Fruit fly (Drosophila melanogaster) whole organism, embryonic: ENCODE data around the gene Crg-1.
A peak's percentile ranks its signal among the peaks of the same experiment; 100 is the strongest.

Experiments
- Atf-2 ChIP-seq: fragments of 200-800 bp; sonication (Bioruptor generic); optimal IDR thresholded peaks from 2 replicates; lab custom pipeline; 2016; ENCODE audit warnings: missing biosample characterization, missing genetic modification characterization
- Blimp-1 ChIP-seq: fragments of 200-800 bp; sonication (Bioruptor generic); optimal IDR thresholded peaks from 3 replicates; lab custom pipeline; 2018; ENCODE audit warnings: missing biosample characterization, missing genetic modification characterization, mild to moderate bottlenecking, moderate library complexity, missing genetic modification reagents
- CG10431 ChIP-seq: fragments of 200-800 bp; sonication (Bioruptor generic); optimal IDR thresholded peaks from 3 replicates; lab custom pipeline; 2018; ENCODE audit warnings: missing biosample characterization, mild to moderate bottlenecking, missing genetic modification characterization
- CG11456 ChIP-seq: fragments of 200-800 bp; sonication (Bioruptor generic); IDR thresholded peaks from 3 replicates; pipeline ENCODE4 v1.3.6; 2022; ENCODE audit warnings: missing biosample characterization, missing genetic modification characterization
- CG11695 ChIP-seq: fragments of 200-800 bp; sonication (Bioruptor generic); IDR thresholded peaks from 3 replicates; pipeline ENCODE4 v1.3.6; 2022; ENCODE audit warnings: missing biosample characterization, missing genetic modification characterization
- CG14050 ChIP-seq: fragments of 200-800 bp; sonication (Bioruptor generic); IDR thresholded peaks from 3 replicates; pipeline ENCODE4 v1.3.6; 2022; ENCODE audit warnings: missing biosample characterization, missing genetic modification characterization
- CG14667 ChIP-seq: fragments of 200-800 bp; sonication (Bioruptor generic); IDR thresholded peaks from 2 replicates; pipeline ENCODE4 v1.3.6; 2022; ENCODE audit warnings: missing biosample characterization, missing genetic modification characterization
- CG14860 ChIP-seq: fragments of 200-800 bp; sonication (Bioruptor generic); IDR thresholded peaks from 3 replicates; pipeline ENCODE4 v1.3.6; 2022; ENCODE audit warnings: missing biosample characterization, missing genetic modification characterization; ENCODE audit not compliant: partially characterized antibody
- CG15601 ChIP-seq: fragments of 200-800 bp; sonication (Bioruptor generic); optimal IDR thresholded peaks from 3 replicates; lab custom pipeline; 2019; ENCODE audit warnings: missing biosample characterization, mild to moderate bottlenecking, missing genetic modification characterization, moderate library complexity
- CG16813 ChIP-seq: fragments of 200-800 bp; sonication (Bioruptor generic); IDR thresholded peaks from 3 replicates; pipeline ENCODE4 v1.3.6; 2022; ENCODE audit warnings: missing biosample characterization, missing genetic modification characterization; ENCODE audit not compliant: partially characterized antibody
- CG2199 ChIP-seq: fragments of 200-800 bp; sonication (Bioruptor generic); IDR thresholded peaks from 3 replicates; pipeline ENCODE4 v1.3.6; 2022; ENCODE audit warnings: missing biosample characterization, missing genetic modification characterization
- CG2889 ChIP-seq: fragments of 200-800 bp; sonication (Bioruptor generic); IDR thresholded peaks from 3 replicates; pipeline ENCODE4 v1.3.6; 2022; ENCODE audit warnings: missing biosample characterization, missing genetic modification characterization
- CG31365 ChIP-seq: fragments of 200-800 bp; sonication (Bioruptor generic); optimal IDR thresholded peaks from 2 replicates; lab custom pipeline; 2018; ENCODE audit warnings: missing biosample characterization, mild to moderate bottlenecking, missing genetic modification characterization
- CG32772 ChIP-seq: fragments of 200-800 bp; sonication (Bioruptor generic); IDR thresholded peaks from 2 replicates; pipeline ENCODE4 v1.3.6; 2022; ENCODE audit warnings: missing biosample characterization, missing genetic modification characterization
- CG34224 ChIP-seq: fragments of 200-800 bp; sonication (Bioruptor generic); IDR thresholded peaks from 3 replicates; pipeline ENCODE4 v1.3.6; 2022; ENCODE audit warnings: missing biosample characterization, missing genetic modification characterization; ENCODE audit not compliant: partially characterized antibody
- CG4360 ChIP-seq: fragments of 200-800 bp; sonication (Bioruptor generic); IDR thresholded peaks from 2 replicates; pipeline ENCODE4 v1.3.6; 2022; ENCODE audit warnings: missing biosample characterization, missing genetic modification characterization
- CG4404 ChIP-seq: fragments of 200-800 bp; sonication (Bioruptor generic); IDR thresholded peaks from 2 replicates; pipeline ENCODE4 v1.3.6; 2022; ENCODE audit warnings: missing biosample characterization, missing genetic modification characterization
- CG4820 ChIP-seq: fragments of 200-800 bp; sonication (Bioruptor generic); optimal IDR thresholded peaks from 3 replicates; lab custom pipeline; 2016; ENCODE audit warnings: missing biosample characterization, missing genetic modification characterization
- CG5180 ChIP-seq: fragments of 200-800 bp; sonication (Bioruptor generic); optimal IDR thresholded peaks from 3 replicates; lab custom pipeline; 2017; ENCODE audit warnings: missing biosample characterization, missing genetic modification characterization, mild to moderate bottlenecking, moderate library complexity, missing genetic modification reagents
- CG9609 ChIP-seq: fragments of 200-800 bp; sonication (Bioruptor generic); optimal IDR thresholded peaks from 3 replicates; lab custom pipeline; 2016; ENCODE audit warnings: missing biosample characterization, missing genetic modification characterization
- CG9932 ChIP-seq: fragments of 200-800 bp; sonication (Bioruptor generic); IDR thresholded peaks from 2 replicates; pipeline ENCODE4 v1.3.6; 2022; ENCODE audit warnings: missing biosample characterization, missing genetic modification characterization
- E2f1 ChIP-seq: fragments of 200-800 bp; sonication (Bioruptor generic); IDR thresholded peaks from 2 replicates; pipeline ENCODE4 v1.3.6; 2022; ENCODE audit warnings: missing biosample characterization, missing genetic modification characterization
- Hand ChIP-seq: fragments of 200-800 bp; sonication (Bioruptor generic); optimal IDR thresholded peaks from 2 replicates; lab custom pipeline; 2017; ENCODE audit warnings: mild to moderate bottlenecking, missing biosample characterization, missing genetic modification reagents, missing genetic modification characterization
- Hey ChIP-seq: fragments of 200-800 bp; sonication (Bioruptor generic); optimal IDR thresholded peaks from 3 replicates; lab custom pipeline; 2018; ENCODE audit warnings: missing biosample characterization, mild to moderate bottlenecking, missing genetic modification characterization
- MBD-R2 ChIP-seq: fragments of 200-800 bp; sonication (Bioruptor generic); IDR thresholded peaks from 2 replicates; pipeline ENCODE4 v1.3.6; 2022; ENCODE audit warnings: missing biosample characterization, missing genetic modification characterization
- Med ChIP-seq: fragments of 200-800 bp; sonication (Bioruptor generic); peaks from one replicate; lab custom pipeline; 2016; ENCODE audit warnings: missing biosample characterization, missing genetic modification characterization, mild to moderate bottlenecking, inconsistent platforms, moderate library complexity
- Oli ChIP-seq: fragments of 200-800 bp; sonication (Bioruptor generic); optimal IDR thresholded peaks from 2 replicates; lab custom pipeline; 2018; ENCODE audit warnings: missing biosample characterization, mild to moderate bottlenecking, missing genetic modification characterization, moderate library complexity
- Spps ChIP-seq: fragments of 200-800 bp; sonication (Bioruptor generic); optimal IDR thresholded peaks from 2 replicates; lab custom pipeline; 2018; ENCODE audit warnings: missing biosample characterization, mild to moderate bottlenecking, missing genetic modification characterization
- Trl ChIP-seq, 3 experiments: fragments of >200 bp in 2 of 3; fragments of 200-800 bp in 1 of 3; sonication (Bioruptor generic) in 1 of 3; optimal IDR thresholded peaks; 2 replicates in 1 of 3; 3 replicates in 2 of 3; lab custom pipeline; 2016 to 2017; ENCODE audit warnings: missing biosample characterization in 1 of 3, missing genetic modification characterization in 1 of 3
- abd-A ChIP-seq: fragments of 200-800 bp; sonication (Bioruptor generic); optimal IDR thresholded peaks from 3 replicates; lab custom pipeline; 2019; ENCODE audit warnings: missing biosample characterization, mild to moderate bottlenecking, missing genetic modification characterization, moderate library complexity
- ap ChIP-seq: fragments of 200-800 bp; sonication (Bioruptor generic); IDR thresholded peaks from 2 replicates; pipeline ENCODE4 v1.3.6; 2022; ENCODE audit warnings: missing biosample characterization, missing genetic modification characterization
- bbx ChIP-seq: fragments of 200-800 bp; sonication (Bioruptor generic); IDR thresholded peaks from 2 replicates; pipeline ENCODE4 v1.3.6; 2022; ENCODE audit warnings: missing biosample characterization, missing genetic modification characterization; ENCODE audit not compliant: partially characterized antibody
- br ChIP-seq: fragments of >200 bp; optimal IDR thresholded peaks from 2 replicates; lab custom pipeline; 2017
- chm ChIP-seq: fragments of 200-800 bp; sonication (Bioruptor generic); IDR thresholded peaks from 2 replicates; pipeline ENCODE4 v1.3.6; 2022; ENCODE audit warnings: missing biosample characterization, missing genetic modification characterization
- gcm ChIP-seq: fragments of 200-800 bp; sonication (Bioruptor generic); optimal IDR thresholded peaks from 2 replicates; lab custom pipeline; 2019; ENCODE audit warnings: missing biosample characterization, mild to moderate bottlenecking, missing genetic modification characterization, moderate library complexity
- hth ChIP-seq: fragments of >200 bp; optimal IDR thresholded peaks from 2 replicates; lab custom pipeline; 2017; ENCODE audit warnings: inconsistent platforms
- pan ChIP-seq, 4 experiments: fragments of >200 bp in 3 of 4; fragments of 200-800 bp in 1 of 4; sonication (Bioruptor generic) in 1 of 4; optimal IDR thresholded peaks in 3 of 4; IDR thresholded peaks in 1 of 4; 2 replicates each; pipeline versions ENCODE4 v1.3.6 to Lab custom; 2017 to 2022; ENCODE audit warnings: missing biosample characterization in 2 of 4, missing genetic modification characterization in 2 of 4, mixed read lengths in 1 of 4
- peb ChIP-seq: fragments of 200-800 bp; sonication (Bioruptor generic); IDR thresholded peaks from 2 replicates; pipeline ENCODE4 v1.3.6; 2022; ENCODE audit warnings: missing biosample characterization, missing genetic modification characterization
- phol ChIP-seq: fragments of 200-800 bp; sonication (Bioruptor generic); optimal IDR thresholded peaks from 3 replicates; lab custom pipeline; 2018; ENCODE audit warnings: missing biosample characterization, mild to moderate bottlenecking, missing genetic modification characterization, moderate library complexity
- pita ChIP-seq: fragments of 200-800 bp; sonication (Bioruptor generic); optimal IDR thresholded peaks from 2 replicates; lab custom pipeline; 2017; ENCODE audit warnings: missing biosample characterization, mild to moderate bottlenecking, missing genetic modification characterization
- pnt ChIP-seq: fragments of 200-800 bp; sonication (Bioruptor generic); optimal IDR thresholded peaks from 3 replicates; lab custom pipeline; 2016; ENCODE audit warnings: missing biosample characterization, missing genetic modification characterization
- sc ChIP-seq, 3 experiments: fragments of >200 bp in 2 of 3; fragments of 200-800 bp in 1 of 3; sonication (Bioruptor generic) in 1 of 3; optimal IDR thresholded peaks; 2 replicates in 2 of 3; 3 replicates in 1 of 3; lab custom pipeline; 2017; ENCODE audit warnings: mild to moderate bottlenecking in 1 of 3, missing biosample characterization in 1 of 3, missing genetic modification characterization in 1 of 3, missing genetic modification reagents in 1 of 3
- sna ChIP-seq: fragments of 200-800 bp; sonication (Bioruptor generic); IDR thresholded peaks from 2 replicates; pipeline ENCODE4 v1.3.6; 2022; ENCODE audit warnings: missing biosample characterization, missing genetic modification characterization; ENCODE audit not compliant: partially characterized antibody
- wdn ChIP-seq: fragments of 200-800 bp; sonication (Bioruptor generic); IDR thresholded peaks from 2 replicates; pipeline ENCODE4 v1.3.6; 2022; ENCODE audit warnings: missing biosample characterization, missing genetic modification characterization
- z ChIP-seq: fragments of 200-800 bp; sonication (Bioruptor generic); IDR thresholded peaks from 3 replicates; pipeline ENCODE4 v1.3.6; 2022; ENCODE audit warnings: missing biosample characterization, missing genetic modification characterization
- zfh2 ChIP-seq: fragments of 200-800 bp; sonication (Bioruptor generic); optimal IDR thresholded peaks from 2 replicates; lab custom pipeline; 2016; ENCODE audit warnings: missing biosample characterization, missing genetic modification characterization

The Crg-1 gene

DNA sequence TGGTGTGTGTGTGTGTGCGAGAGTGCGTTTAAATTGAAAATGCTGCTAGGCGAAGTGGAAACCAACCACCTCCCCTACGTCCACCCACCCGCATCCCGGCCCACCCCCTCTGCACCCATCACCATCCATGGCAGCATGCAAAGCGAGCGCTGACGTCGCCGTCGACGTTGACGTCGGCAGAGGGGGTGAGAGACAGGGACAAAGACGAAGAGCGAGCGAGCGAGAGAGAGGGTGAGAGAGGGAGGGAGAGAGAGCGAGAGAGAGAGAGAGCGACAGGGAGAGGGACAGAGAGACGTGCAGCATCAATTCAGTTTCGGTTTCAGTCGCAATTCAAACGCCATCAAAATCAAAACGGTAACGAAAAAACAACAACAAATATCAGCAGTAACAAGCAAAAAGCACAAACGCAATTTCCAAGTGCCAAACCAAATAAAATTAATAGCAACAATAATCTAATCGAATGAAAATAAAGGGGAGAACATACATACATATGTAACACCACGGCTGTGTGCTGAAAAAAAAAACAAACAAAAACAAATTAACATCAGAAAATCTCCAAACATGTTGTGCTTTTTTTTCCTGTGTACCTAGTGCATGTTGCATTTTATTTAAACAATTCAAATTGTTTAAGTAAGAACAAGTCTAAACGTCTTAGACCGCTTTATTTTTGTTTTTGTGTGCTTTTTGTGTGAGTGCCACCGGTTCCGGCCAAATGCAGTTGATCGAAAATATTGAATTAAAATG lies 44.1 kb upstream of the Crg-1 start (continued):
- no peak for TF ChIP-seq CG14860 (GFP tag; lab: Robert Waterston, UW)
- peak; percentile 72 for TF ChIP-seq Med (GFP tag; lab: Kevin White, UChicago)
- no peak for TF ChIP-seq Hand (GFP tag; lab: Kevin White, UChicago)
- TF ChIP-seq CG16813 (GFP tag; lab: Robert Waterston, UW) = no peak
- TF ChIP-seq Atf-2 (GFP tag; lab: Kevin White, UChicago) = no peak
- no peak for TF ChIP-seq pan (optimal IDR thresholded peaks at IDR 0.05; lab: Kevin White, UChicago)
- TF ChIP-seq pan (GFP tag; optimal IDR thresholded peaks at IDR 0.05 in 1 of 2, IDR thresholded peaks at IDR 0.05 in 1 of 2) = peak in 1 of 2 experiments; percentile 14
- TF ChIP-seq br (lab: Kevin White, UChicago) = no peak
- TF ChIP-seq CG4360 (GFP tag; lab: Robert Waterston, UW) = peak; percentile 57
- TF ChIP-seq z (GFP tag; lab: Robert Waterston, UW) = peak; percentile 21; the same call in 1 of the 3 replicates
- peak; percentile 32 for TF ChIP-seq Blimp-1 (GFP tag; lab: Kevin White, UChicago)
- no peak for TF ChIP-seq CG11695 (GFP tag; lab: Robert Waterston, UW)
- peak; percentile 90 for TF ChIP-seq CG5180 (GFP tag; lab: Kevin White, UChicago)
- no peak for TF ChIP-seq CG4820 (GFP tag; lab: Kevin White, UChicago)
- peak; percentile 9 for TF ChIP-seq gcm (GFP tag; lab: Kevin White, UChicago)
- peak; percentile 42; the same call in 1 of the 2 replicates for TF ChIP-seq sna
- 0 out of 2 replicates have a peak, but pooled peaks have one; percentile 52 for TF ChIP-seq chm (GFP tag; lab: Robert Waterston, UW)
- no peak for TF ChIP-seq sc (optimal IDR thresholded peaks at IDR 0.05; lab: Kevin White, UChicago)
- TF ChIP-seq sc (GFP tag; optimal IDR thresholded peaks at IDR 0.05; lab: Kevin White, UChicago) = no peak
- TF ChIP-seq E2f1 = no peak
- TF ChIP-seq zfh2 (GFP tag; lab: Kevin White, UChicago) = no peak
- no peak for TF ChIP-seq pnt (GFP tag; lab: Kevin White, UChicago)
- no peak for TF ChIP-seq pita
- TF ChIP-seq bbx (GFP tag; lab: Robert Waterston, UW) = peak; percentile 36
- peak; percentile 65 for TF ChIP-seq abd-A (tag; lab: Kevin White, UChicago)
- peak; percentile 96 to 97 for TF ChIP-seq Trl (optimal IDR thresholded peaks at IDR 0.05; lab: Kevin White, UChicago)
- peak; percentile 24 for TF ChIP-seq Trl (GFP tag; optimal IDR thresholded peaks at IDR 0.05; lab: Kevin White, UChicago)

DNA sequence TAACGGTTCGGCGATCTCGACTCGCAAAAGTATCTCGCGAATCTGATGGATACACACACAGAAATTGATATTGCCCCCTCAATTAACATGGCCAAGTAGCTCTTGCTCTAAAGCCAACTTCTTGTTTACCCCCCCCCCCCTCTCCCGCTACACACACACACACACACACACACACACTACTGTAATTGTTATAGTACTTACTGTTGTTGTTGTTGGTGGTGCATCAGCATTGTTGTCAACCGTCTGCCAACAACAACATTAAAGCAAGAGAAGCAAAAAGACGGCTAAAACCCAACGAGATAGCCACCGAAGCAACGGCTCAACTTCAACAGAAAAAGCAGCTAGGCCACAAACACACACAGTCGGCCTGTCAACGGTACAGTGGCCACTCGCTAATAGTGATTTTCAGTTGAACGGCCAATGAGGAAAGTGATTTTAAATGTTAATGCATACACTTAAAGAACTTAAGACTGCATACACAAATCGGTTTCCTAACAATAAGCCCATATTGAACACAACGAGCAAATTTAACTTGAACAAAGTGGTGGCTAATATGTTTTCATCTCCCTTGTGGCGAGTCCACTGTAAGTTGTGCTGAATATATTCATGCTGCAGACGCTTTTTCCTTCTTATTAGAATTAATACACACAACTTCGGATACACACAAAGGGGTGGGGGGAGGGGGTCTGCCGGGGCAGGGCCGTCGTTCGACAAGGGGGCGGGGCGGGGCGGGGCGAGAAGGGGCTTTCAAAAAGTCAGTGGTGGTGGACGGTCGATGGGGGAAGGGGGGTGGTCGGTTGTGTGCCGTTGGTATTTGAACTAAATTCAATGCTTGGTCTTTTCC lies 42.6 kb upstream of the Crg-1 start:
- TF ChIP-seq phol (tag; lab: Kevin White, UChicago) = peak; percentile 90
- TF ChIP-seq CG15601 (tag; lab: Kevin White, UChicago) = peak; percentile 82
- peak; percentile 79 for TF ChIP-seq CG14667 (GFP tag; lab: Robert Waterston, UW)
- TF ChIP-seq CG9609 (GFP tag; lab: Kevin White, UChicago) = peak; percentile 76
- peak; percentile 92 for TF ChIP-seq Oli (tag; lab: Kevin White, UChicago)
- TF ChIP-seq CG4404 (GFP tag; lab: Robert Waterston, UW) = peak; percentile 49; the same call in 1 of the 2 replicates
- TF ChIP-seq CG2889 (GFP tag; lab: Robert Waterston, UW) = peak; percentile 73; the same call in 2 of the 3 replicates
- peak; percentile 82 for TF ChIP-seq CG14050 (GFP tag; lab: Robert Waterston, UW)
- TF ChIP-seq CG32772 = peak; percentile 89
- peak; percentile 24 for TF ChIP-seq CG10431 (GFP tag; lab: Kevin White, UChicago)
- TF ChIP-seq hth (lab: Kevin White, UChicago) = no peak
- peak; percentile 84 for TF ChIP-seq CG9932 (GFP tag; lab: Robert Waterston, UW)
- peak; percentile 79; the same call in 1 of the 3 replicates for TF ChIP-seq CG2199 (GFP tag; lab: Robert Waterston, UW)
- no peak for TF ChIP-seq CG34224
- TF ChIP-seq peb = peak; percentile 79
- peak; percentile 82 for TF ChIP-seq CG11456 (GFP tag; lab: Robert Waterston, UW)
- peak; percentile 72 for TF ChIP-seq Spps (tag; lab: Kevin White, UChicago)
- peak; percentile 73 for TF ChIP-seq wdn (GFP tag; lab: Robert Waterston, UW)
- TF ChIP-seq Hey (tag; lab: Kevin White, UChicago) = peak; percentile 39
- peak; percentile 75 for TF ChIP-seq CG31365 (tag; lab: Kevin White, UChicago)
- TF ChIP-seq MBD-R2 = peak; percentile 71
- peak; percentile 63 for TF ChIP-seq ap (GFP tag; lab: Robert Waterston, UW)
